Worm (Caenorhabditis elegans): ENCODE results near the gene dnc-1.

DNA sequence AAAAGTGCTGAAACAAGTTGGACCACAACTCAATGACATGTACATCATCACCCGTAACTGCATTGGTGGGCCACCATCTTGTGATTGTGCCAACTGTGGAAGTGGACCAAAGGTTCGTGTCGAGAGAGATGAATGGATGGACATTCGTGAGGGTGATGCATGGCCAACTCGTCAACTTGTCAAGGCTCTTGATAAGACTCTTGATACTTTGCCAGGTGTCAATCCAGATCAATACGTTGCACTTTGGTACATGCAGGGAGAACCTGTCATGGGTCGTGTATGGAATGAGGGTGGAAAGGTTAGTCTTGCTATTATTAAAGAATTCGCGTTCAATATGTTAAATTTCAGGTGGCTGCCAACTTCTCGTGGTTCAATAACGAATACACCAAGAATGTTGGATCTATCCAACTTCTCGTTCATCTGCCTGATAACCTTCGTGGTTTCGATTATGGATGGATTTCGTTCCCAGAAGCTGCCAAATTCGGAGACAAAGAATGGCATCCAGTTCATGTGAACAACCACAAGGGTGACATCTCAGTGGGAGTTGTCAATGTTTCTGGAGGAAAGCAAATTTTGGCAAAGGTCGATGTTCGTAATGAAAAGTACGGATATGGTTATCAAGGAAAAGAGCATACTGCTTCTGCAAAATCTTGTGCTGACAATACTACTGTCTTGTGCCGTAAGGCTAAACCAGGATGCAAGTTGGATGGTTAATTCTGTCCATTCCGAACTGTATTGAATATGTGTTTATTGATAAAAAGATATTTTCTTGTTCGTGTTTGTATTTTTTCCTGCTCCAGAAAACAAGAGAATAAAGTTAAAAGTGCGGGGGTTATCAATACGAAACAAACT lies 17.6 kb upstream of the dnc-1 start:
- TF ChIP-seq W03F9.2 (tag; optimal IDR thresholded peaks at IDR 0.05) (no peak), him-1 (tag; optimal IDR thresholded peaks at IDR 0.05) (no peak), dao-5 (tag; optimal IDR thresholded peaks at IDR 0.05) (no peak)

Data from whole organism, L4/young adult.